Worm (Caenorhabditis elegans): Measurements from ENCODE around the gene his-41.

DNA sequence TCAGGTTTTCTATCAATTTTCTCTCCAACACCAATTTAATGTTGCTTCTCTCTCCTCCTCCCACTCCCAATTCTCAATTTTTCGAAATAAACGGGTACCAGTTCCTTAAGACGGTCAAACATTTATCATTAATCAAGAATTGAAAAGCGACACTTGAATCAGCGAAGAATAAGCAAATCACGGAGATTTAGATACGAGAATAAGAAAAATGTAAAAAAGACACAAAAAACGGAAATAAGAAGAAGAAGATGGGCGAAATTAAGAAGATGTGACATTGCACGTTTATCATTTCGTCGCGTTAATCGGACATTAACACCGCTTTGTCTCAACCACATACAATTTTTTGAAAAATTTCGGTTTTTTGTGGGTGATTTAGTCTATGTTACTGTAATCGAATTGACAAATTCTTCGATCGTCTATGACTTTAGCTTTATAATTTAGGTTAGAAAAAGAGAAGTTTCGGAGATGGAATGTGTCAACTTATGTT lies 40.8 kb upstream of the his-41 start, which contains the start of gene haao-1:
- TF ChIP-seq unc-62 (GFP tag; optimal IDR thresholded peaks at IDR 0.05) = no peak
- TF ChIP-seq attf-3 (GFP tag; conservative IDR thresholded peaks at IDR 0.05) = no peak
- TF ChIP-seq let-526 (GFP tag; IDR thresholded peaks at IDR 0.05) = no peak
- TF ChIP-seq hsf-1 (GFP tag; IDR thresholded peaks at IDR 0.05) = no peak
- no peak for TF ChIP-seq lin-54 (GFP tag; optimal IDR thresholded peaks at IDR 0.05)
- no peak for TF ChIP-seq ztf-25 (GFP tag; IDR thresholded peaks at IDR 0.05)
- no peak for TF ChIP-seq him-1 (tag; optimal IDR thresholded peaks at IDR 0.05)
- no peak for TF ChIP-seq F49E8.2 (tag; optimal IDR thresholded peaks at IDR 0.05; ENCODE audit: insufficient read depth)
- TF ChIP-seq ets-4 (GFP tag; optimal IDR thresholded peaks at IDR 0.05) = no peak
